Fruit fly (Drosophila melanogaster) whole organism: ENCODE measurements around the gene p38c.

Source experiments
- EcR ChIP-seq, 2 experiments: fragments of >200 bp; optimal IDR thresholded peaks; 2 replicates each; lab custom pipeline; 2017; ENCODE audit warnings: missing biosample characterization in 2 of 2, missing genetic modification characterization in 2 of 2, missing genetic modification reagents in 2 of 2
- pan ChIP-seq: fragments of >200 bp; optimal IDR thresholded peaks from 2 replicates; lab custom pipeline; 2017
- psq ChIP-seq: fragments of >200 bp; optimal IDR thresholded peaks from 2 replicates; lab custom pipeline; 2017
- usp ChIP-seq: fragments of >200 bp; optimal IDR thresholded peaks from 2 replicates; lab custom pipeline; 2017; ENCODE audit warnings: missing biosample characterization, missing genetic modification characterization, mixed read lengths

DNA sequence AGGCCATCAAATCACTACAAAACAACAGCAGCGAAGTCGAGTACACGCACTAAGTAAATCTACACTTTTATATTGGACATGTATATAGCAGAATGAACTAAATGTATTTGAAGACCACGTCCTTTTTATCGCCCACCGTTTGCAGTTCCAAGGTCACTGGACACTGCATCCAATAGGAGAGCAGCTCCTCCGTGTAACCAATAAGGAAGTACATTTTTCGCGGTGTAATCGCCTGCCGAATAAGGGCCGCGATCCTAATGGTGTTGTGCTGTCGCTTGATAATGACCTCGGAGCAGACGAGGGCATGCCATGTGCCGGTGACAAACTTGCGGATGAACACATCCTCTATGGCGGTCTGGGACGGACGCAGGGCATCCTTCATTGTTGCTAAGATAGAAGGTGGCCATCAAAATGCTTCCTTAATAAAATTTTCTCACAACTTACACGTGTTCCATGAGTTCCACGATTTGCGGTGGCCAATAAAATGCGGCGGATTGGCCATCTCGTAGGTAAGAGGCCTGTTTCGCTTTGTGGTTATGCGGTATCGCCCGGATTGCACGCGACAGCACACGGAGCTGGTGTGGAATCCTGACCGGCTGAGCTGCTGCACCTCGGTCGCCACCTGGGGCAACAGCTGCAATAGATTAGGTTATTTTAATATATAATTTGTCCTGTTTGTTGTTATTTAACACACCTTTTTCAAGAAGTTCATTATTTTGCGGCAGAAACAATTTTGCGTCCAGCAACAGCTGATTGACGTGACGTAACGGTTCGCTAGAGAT, 13.0 kb upstream of the p38c start, which contains the start of gene mRpS24:
- TF ChIP-seq usp (no peak), psq (lab: Kevin White, UChicago) (no peak), EcR (GFP tag; optimal IDR thresholded peaks at IDR 0.05; lab: Kevin White, UChicago) (no peak), pan (no peak)
